Worm (Caenorhabditis elegans) whole organism, L4/young adult: ENCODE measurements around the gene clec-22.

Experiments used
- dao-5 ChIP-seq: sonication (generic microtip); optimal IDR thresholded peaks from 2 replicates; lab custom pipeline; 2016; ENCODE audit warnings: missing genotype, missing genetic modification characterization, moderate library complexity, missing compliant biosample characterization
- him-1 ChIP-seq: sonication (generic microtip); optimal IDR thresholded peaks from 2 replicates; lab custom pipeline; 2016; ENCODE audit warnings: missing genotype, missing genetic modification reagents, missing genetic modification characterization, missing compliant biosample characterization

DNA sequence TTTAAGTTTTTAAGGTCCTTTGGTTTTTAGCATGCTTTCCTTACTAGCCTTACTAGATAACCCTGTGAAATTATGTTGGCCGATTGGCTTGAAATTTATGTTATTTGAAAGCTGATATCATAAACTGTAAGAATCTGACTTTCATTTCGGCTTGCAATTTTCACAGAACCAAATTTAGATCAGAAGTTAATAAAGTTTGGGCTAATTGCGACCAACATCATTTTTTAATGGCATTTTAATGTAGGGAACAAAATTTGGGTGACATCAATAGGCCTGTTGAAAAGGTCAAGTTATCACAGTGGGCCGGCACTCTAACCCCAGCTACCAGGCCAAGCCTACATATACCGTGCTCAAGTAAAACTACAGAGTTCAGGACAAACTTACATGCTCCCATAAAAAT lies 26.9 kb upstream of the clec-22 start:
- TF ChIP-seq him-1 (tag; lab: Kevin White, UChicago) (no peak), dao-5 (no peak)
